Worm (Caenorhabditis elegans) whole organism, late embryonic: ENCODE results near the gene ctps-1.

Experiments used
- ama-1 ChIP-seq: fragments of 150-350 bp; optimal IDR thresholded peaks from 2 replicates; lab custom pipeline; 2014
- ceh-30 ChIP-seq: fragments of 150-350 bp; optimal IDR thresholded peaks from 2 replicates; lab custom pipeline; 2014; ENCODE audit warnings: missing biosample characterization, missing genetic modification characterization
- ceh-34 ChIP-seq: sonication (generic microtip); optimal IDR thresholded peaks from 2 replicates; lab custom pipeline; 2016; ENCODE audit warnings: mild to moderate bottlenecking, missing genetic modification characterization, missing compliant biosample characterization
- elt-2 ChIP-seq: sonication (generic microtip); optimal IDR thresholded peaks from 2 replicates; lab custom pipeline; 2016; ENCODE audit warnings: missing genetic modification reagents, missing genetic modification characterization, missing compliant biosample characterization
- elt-4 ChIP-seq: sonication (generic microtip); optimal IDR thresholded peaks from 2 replicates; lab custom pipeline; 2016; ENCODE audit warnings: missing genetic modification characterization, missing compliant biosample characterization
- hlh-6 ChIP-seq: sonication (generic microtip); optimal IDR thresholded peaks from 2 replicates; lab custom pipeline; 2016; ENCODE audit warnings: missing genotype, missing genetic modification characterization, missing compliant biosample characterization
- nhr-11 ChIP-seq: fragments of 150-350 bp; optimal IDR thresholded peaks from 2 replicates; lab custom pipeline; 2014; ENCODE audit warnings: missing biosample characterization, missing genetic modification characterization
- pqm-1 ChIP-seq: sonication (generic microtip); optimal IDR thresholded peaks from 2 replicates; lab custom pipeline; 2016; ENCODE audit warnings: missing genetic modification characterization, missing compliant biosample characterization

DNA sequence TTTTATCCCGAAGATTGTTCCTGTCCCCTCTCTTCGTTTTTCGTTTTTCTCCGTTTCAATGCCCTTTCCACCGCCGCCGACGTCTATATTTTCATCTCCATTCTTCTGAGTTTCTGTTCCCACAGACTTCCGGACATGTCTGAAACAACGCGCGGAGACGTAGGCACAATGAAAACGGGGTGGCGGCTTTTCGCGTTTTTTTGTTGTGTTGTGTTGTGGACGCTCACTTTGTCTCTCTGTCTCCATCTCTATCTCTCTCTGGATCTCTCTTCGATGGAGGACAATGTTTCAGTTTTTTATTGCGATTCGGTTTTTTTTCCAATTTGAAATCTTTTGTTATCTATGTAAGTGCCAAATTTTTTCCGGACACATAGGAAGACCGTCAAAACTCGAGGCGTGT is 34.7 kb upstream of the ctps-1 start:
- no peak for TF ChIP-seq ama-1 (lab: Kevin White, UChicago)
- no peak for TF ChIP-seq ceh-30 (tag; lab: Kevin White, UChicago)
- no peak for TF ChIP-seq ceh-34 (tag; lab: Kevin White, UChicago)
- no peak for TF ChIP-seq pqm-1 (tag; lab: Kevin White, UChicago)
- TF ChIP-seq hlh-6 (tag; lab: Kevin White, UChicago) = no peak
- no peak for TF ChIP-seq nhr-11
- TF ChIP-seq elt-2 (tag; lab: Kevin White, UChicago) = no peak
- TF ChIP-seq elt-4 (tag; lab: Kevin White, UChicago) = no peak
